Fruit fly (Drosophila melanogaster): ENCODE data around the gene cnc.
A peak's percentile ranks its signal among the peaks of the same experiment; 100 is the strongest.

dm6 chr3R:23221003-23221679, 5.4 kb downstream of the cnc start:
- TF ChIP-seq EcR (GFP tag; optimal IDR thresholded peaks at IDR 0.05) = no peak
- TF ChIP-seq CG15710 (tag; optimal IDR thresholded peaks at IDR 0.05) = no peak
- TF ChIP-seq Pif1A (GFP tag; optimal IDR thresholded peaks at IDR 0.05) = no peak
- TF ChIP-seq CG17806 (tag; optimal IDR thresholded peaks at IDR 0.05) = no peak
- TF ChIP-seq CG8159 (tag; optimal IDR thresholded peaks at IDR 0.05) = peak; percentile 15
- no peak for TF ChIP-seq CG12605 (GFP tag; IDR thresholded peaks at IDR 0.05)
- no peak for TF ChIP-seq Pif1B (GFP tag; optimal IDR thresholded peaks at IDR 0.05)
- TF ChIP-seq Ets98B (GFP tag; IDR thresholded peaks at IDR 0.05) = no peak
- no peak for TF ChIP-seq gl (tag; optimal IDR thresholded peaks at IDR 0.05)
- no peak for TF ChIP-seq CG4496 (GFP tag; IDR thresholded peaks at IDR 0.05)
- no peak for TF ChIP-seq CG8301 (tag; optimal IDR thresholded peaks at IDR 0.05)
- TF ChIP-seq CG13204 (GFP tag; optimal IDR thresholded peaks at IDR 0.05) = no peak

All from whole organism, pupa.